Worm (Caenorhabditis elegans) whole organism, L2 larva: ENCODE results near the gene hmg-4.

Source experiments
- elt-3 ChIP-seq: sonication (generic microtip); optimal IDR thresholded peaks from 2 replicates; lab custom pipeline; 2017; ENCODE audit warnings: missing biosample characterization, missing genetic modification characterization
- lin-39 ChIP-seq: fragments of 150-350 bp; optimal IDR thresholded peaks from 2 replicates; lab custom pipeline; 2014; ENCODE audit warnings: missing biosample characterization, missing genetic modification reagents, missing genetic modification characterization
- lsy-2 ChIP-seq, 2 experiments: fragments of 150-350 bp in 1 of 2; sonication (generic microtip) in 1 of 2; optimal IDR thresholded peaks; 2 replicates each; lab custom pipeline; 2014 to 2017; ENCODE audit warnings: missing biosample characterization in 2 of 2, missing genetic modification characterization in 2 of 2
- mdl-1 ChIP-seq, 2 experiments: fragments of 150-350 bp in 1 of 2; sonication (generic microtip) in 1 of 2; optimal IDR thresholded peaks; 2 replicates each; lab custom pipeline; 2017; ENCODE audit warnings: missing biosample characterization in 2 of 2, missing genetic modification characterization in 2 of 2
- sma-3 ChIP-seq: sonication (generic microtip); optimal IDR thresholded peaks from 2 replicates; lab custom pipeline; 2016; ENCODE audit warnings: missing genetic modification reagents, missing genetic modification characterization, missing compliant biosample characterization
- snpc-4 ChIP-seq: fragments of 150-350 bp; optimal IDR thresholded peaks from 2 replicates; lab custom pipeline; 2014; ENCODE audit warnings: missing biosample characterization, missing genetic modification characterization
- unc-39 ChIP-seq: fragments of 150-350 bp; optimal IDR thresholded peaks from 2 replicates; lab custom pipeline; 2014; ENCODE audit warnings: missing biosample characterization, missing genetic modification characterization
- zag-1 ChIP-seq: fragments of 150-350 bp; optimal IDR thresholded peaks from 2 replicates; lab custom pipeline; 2014; ENCODE audit warnings: missing biosample characterization, missing genetic modification characterization
- ztf-1 ChIP-seq: fragments of 200-800 bp; sonication (Bioruptor generic); conservative IDR thresholded peaks from 2 replicates; pipeline ENCODE4 v1.3.6; 2022; ENCODE audit warnings: missing genetic modification characterization, missing compliant biosample characterization
- ztf-11 ChIP-seq: sonication (generic microtip); optimal IDR thresholded peaks from 2 replicates; lab custom pipeline; 2017; ENCODE audit warnings: missing biosample characterization, missing genetic modification characterization

ce11 chrIII:7399004-7399403 lies 17.6 kb upstream of the hmg-4 start:
- TF ChIP-seq lsy-2 (tag; optimal IDR thresholded peaks at IDR 0.05; lab: Kevin White, UChicago) (no peak), mdl-1 (tag; optimal IDR thresholded peaks at IDR 0.05; lab: Kevin White, UChicago) (no peak), snpc-4 (tag; lab: Kevin White, UChicago) (no peak), lin-39 (no peak), sma-3 (GFP tag; lab: Kevin White, UChicago) (no peak), unc-39 (tag; lab: Kevin White, UChicago) (no peak), elt-3 (tag; lab: Kevin White, UChicago) (no peak), zag-1 (no peak), ztf-11 (tag; lab: Kevin White, UChicago) (no peak), ztf-1 (GFP tag; lab: Robert Waterston, UW) (no peak)
